Worm (Caenorhabditis elegans) whole organism, young adult: ENCODE measurements around the gene clec-121.
A peak's percentile ranks its signal among the peaks of the same experiment; 100 is the strongest.

Experiments
- B0261.1 ChIP-seq: sonication (generic microtip); optimal IDR thresholded peaks from 2 replicates; lab custom pipeline; 2016; ENCODE audit warnings: mild to moderate bottlenecking, missing genetic modification characterization, moderate library complexity, missing compliant biosample characterization
- C06A6.2 ChIP-seq: fragments of 200-800 bp; sonication (Bioruptor generic); conservative IDR thresholded peaks from 2 replicates; pipeline ENCODE4 v1.3.6; 2022; ENCODE audit warnings: missing genetic modification characterization, missing compliant biosample characterization
- F22D6.2 ChIP-seq: sonication (generic microtip); optimal IDR thresholded peaks from 2 replicates; lab custom pipeline; 2016; ENCODE audit warnings: mild to moderate bottlenecking, missing genetic modification characterization, missing compliant biosample characterization
- F33H1.4 ChIP-seq: fragments of 200-800 bp; sonication (Bioruptor generic); IDR thresholded peaks from 2 replicates; pipeline ENCODE4 v1.3.6; 2022; ENCODE audit warnings: missing genetic modification reagents, missing genetic modification characterization, missing compliant biosample characterization
- F37B4.10 ChIP-seq: fragments of 200-800 bp; sonication (Bioruptor generic); IDR thresholded peaks from 2 replicates; pipeline ENCODE4 v1.3.6; 2022; ENCODE audit warnings: missing genetic modification characterization, missing compliant biosample characterization
- F52B5.7 ChIP-seq: sonication (generic microtip); optimal IDR thresholded peaks from 2 replicates; lab custom pipeline; 2016; ENCODE audit warnings: mild to moderate bottlenecking, missing genetic modification characterization, missing compliant biosample characterization
- F55B11.4 ChIP-seq: sonication (generic microtip); optimal IDR thresholded peaks from 2 replicates; lab custom pipeline; 2016; ENCODE audit warnings: missing compliant biosample characterization, missing genetic modification characterization, borderline replicate concordance; ENCODE audit not compliant: insufficient read depth
- Y67H2A.10 ChIP-seq: fragments of 200-800 bp; sonication (Bioruptor generic); conservative IDR thresholded peaks from 2 replicates; pipeline ENCODE4 v1.3.6; 2022; ENCODE audit warnings: missing genetic modification reagents, missing genetic modification characterization, missing compliant biosample characterization
- Y79H2A.3 ChIP-seq: fragments of 200-800 bp; sonication (Bioruptor generic); conservative IDR thresholded peaks from 2 replicates; pipeline ENCODE4 v1.3.6; 2022; ENCODE audit warnings: missing genetic modification reagents, missing genetic modification characterization, missing compliant biosample characterization
- akir-1 ChIP-seq: fragments of 200-800 bp; sonication (Bioruptor generic); optimal IDR thresholded peaks from 2 replicates; lab custom pipeline; 2018; ENCODE audit warnings: mild to moderate bottlenecking, missing genetic modification characterization, moderate library complexity, missing compliant biosample characterization
- ama-1 ChIP-seq, 3 experiments: fragments of 150-350 bp in 1 of 3; sonication (generic microtip) in 2 of 3; optimal IDR thresholded peaks; 2 replicates each; lab custom pipeline; 2014 to 2018; ENCODE audit warnings: missing biosample characterization in 2 of 3, missing genetic modification characterization in 2 of 3, missing genetic modification reagents in 2 of 3
- aptf-3 ChIP-seq: fragments of 200-800 bp; sonication (Bioruptor generic); IDR thresholded peaks from 2 replicates; pipeline ENCODE4 v1.3.6; 2022; ENCODE audit warnings: missing genetic modification characterization, missing compliant biosample characterization
- attf-3 ChIP-seq: fragments of 200-800 bp; sonication (Bioruptor generic); conservative IDR thresholded peaks from 2 replicates; pipeline ENCODE4 v1.3.6; 2022; ENCODE audit warnings: missing genetic modification reagents, missing genetic modification characterization, missing compliant biosample characterization
- attf-5 ChIP-seq: fragments of 200-800 bp; sonication (Bioruptor generic); optimal IDR thresholded peaks from 2 replicates; lab custom pipeline; 2018; ENCODE audit warnings: mild to moderate bottlenecking, missing genetic modification characterization, missing compliant biosample characterization
- attf-6 ChIP-seq: fragments of 200-800 bp; sonication (Bioruptor generic); IDR thresholded peaks from 2 replicates; pipeline ENCODE4 v1.3.6; 2022; ENCODE audit warnings: missing genetic modification reagents, missing genetic modification characterization, missing compliant biosample characterization
- cebp-1 ChIP-seq, 2 experiments: fragments of 200-800 bp in 1 of 2; sonication (Bioruptor generic) in 1 of 2; sonication (generic microtip) in 1 of 2; IDR thresholded peaks in 1 of 2; optimal IDR thresholded peaks in 1 of 2; 2 replicates each; pipeline versions ENCODE4 v1.3.6 to Lab custom; 2017 to 2022; ENCODE audit warnings: missing compliant biosample characterization in 2 of 2, missing genetic modification characterization in 2 of 2, mild to moderate bottlenecking in 1 of 2, missing genetic modification reagents in 1 of 2, moderate library complexity in 1 of 2
- cebp-2 ChIP-seq: fragments of 200-800 bp; sonication (Bioruptor generic); IDR thresholded peaks from 2 replicates; pipeline ENCODE4 v1.3.6; 2022; ENCODE audit warnings: missing genetic modification characterization, missing compliant biosample characterization
- ceh-79 ChIP-seq: sonication (generic microtip); optimal IDR thresholded peaks from 2 replicates; lab custom pipeline; 2017; ENCODE audit warnings: mild to moderate bottlenecking, missing genetic modification characterization, missing compliant biosample characterization
- dox-1 ChIP-seq: fragments of 200-800 bp; sonication (Bioruptor generic); IDR thresholded peaks from 2 replicates; pipeline ENCODE4 v1.3.6; 2022; ENCODE audit warnings: missing genetic modification reagents, missing genetic modification characterization, missing compliant biosample characterization
- dpff-1 ChIP-seq: sonication (generic microtip); optimal IDR thresholded peaks from 2 replicates; lab custom pipeline; 2017; ENCODE audit warnings: mild to moderate bottlenecking, missing genetic modification characterization, missing compliant biosample characterization
- egl-44 ChIP-seq: fragments of 200-800 bp; sonication (Bioruptor generic); IDR thresholded peaks from 2 replicates; pipeline ENCODE4 v1.3.6; 2022; ENCODE audit warnings: missing genetic modification reagents, missing genetic modification characterization, missing compliant biosample characterization
- ekl-4 ChIP-seq: fragments of 200-800 bp; sonication (Bioruptor generic); IDR thresholded peaks from 2 replicates; pipeline ENCODE4 v1.3.6; 2022; ENCODE audit warnings: missing genetic modification reagents, missing genetic modification characterization, missing compliant biosample characterization
- hlh-26 ChIP-seq: fragments of 200-800 bp; sonication (Bioruptor generic); conservative IDR thresholded peaks from 2 replicates; pipeline ENCODE4 v1.3.6; 2022; ENCODE audit warnings: missing genetic modification reagents, missing genetic modification characterization, missing compliant biosample characterization
- hmg-20 ChIP-seq: fragments of 200-800 bp; sonication (Bioruptor generic); IDR thresholded peaks from 2 replicates; pipeline ENCODE4 v1.3.6; 2022; ENCODE audit warnings: missing genetic modification reagents, missing genetic modification characterization, missing compliant biosample characterization
- hrde-1 ChIP-seq: sonication (generic microtip); optimal IDR thresholded peaks from 2 replicates; lab custom pipeline; 2016; ENCODE audit warnings: missing genetic modification characterization, mild to moderate bottlenecking, missing compliant biosample characterization, moderate library complexity, missing genotype, missing genetic modification reagents, borderline replicate concordance
- let-526 ChIP-seq: fragments of 200-800 bp; sonication (Bioruptor generic); IDR thresholded peaks from 2 replicates; pipeline ENCODE4 v1.3.6; 2022; ENCODE audit warnings: missing genetic modification reagents, missing genetic modification characterization, missing compliant biosample characterization
- lsl-1 ChIP-seq: fragments of 200-800 bp; sonication (Bioruptor generic); optimal IDR thresholded peaks from 2 replicates; lab custom pipeline; 2018; ENCODE audit warnings: mild to moderate bottlenecking, missing genetic modification characterization, moderate library complexity, missing compliant biosample characterization
- madf-3 ChIP-seq: fragments of 200-800 bp; sonication (Bioruptor generic); IDR thresholded peaks from 2 replicates; pipeline ENCODE4 v1.3.6; 2022; ENCODE audit warnings: missing genetic modification reagents, missing genetic modification characterization, missing compliant biosample characterization
- madf-6 ChIP-seq: fragments of 200-800 bp; sonication (Bioruptor generic); IDR thresholded peaks from 2 replicates; pipeline ENCODE4 v1.3.6; 2022; ENCODE audit warnings: missing genetic modification reagents, missing genetic modification characterization, missing compliant biosample characterization
- madf-8 ChIP-seq: fragments of 200-800 bp; sonication (Bioruptor generic); conservative IDR thresholded peaks from 2 replicates; pipeline ENCODE4 v1.3.6; 2022; ENCODE audit warnings: missing genetic modification reagents, missing genetic modification characterization, missing compliant biosample characterization
- mxl-1 ChIP-seq: sonication (generic microtip); optimal IDR thresholded peaks from 2 replicates; lab custom pipeline; 2016; ENCODE audit warnings: missing genetic modification characterization, missing compliant biosample characterization
- nfya-2 ChIP-seq: fragments of 200-800 bp; sonication (Bioruptor generic); IDR thresholded peaks from 2 replicates; pipeline ENCODE4 v1.3.6; 2022; ENCODE audit warnings: missing genetic modification reagents, missing genetic modification characterization, missing compliant biosample characterization
- nfyb-1 ChIP-seq: fragments of 200-800 bp; sonication (Bioruptor generic); IDR thresholded peaks from 2 replicates; pipeline ENCODE4 v1.3.6; 2022; ENCODE audit warnings: missing genetic modification reagents, missing genetic modification characterization, missing compliant biosample characterization
- nhr-27 ChIP-seq: fragments of 200-800 bp; sonication (Bioruptor generic); optimal IDR thresholded peaks from 2 replicates; lab custom pipeline; 2018; ENCODE audit warnings: mild to moderate bottlenecking, missing genetic modification characterization, moderate library complexity, missing compliant biosample characterization
- nhr-90 ChIP-seq: sonication (generic microtip); optimal IDR thresholded peaks from 2 replicates; lab custom pipeline; 2016; ENCODE audit warnings: missing genotype, mild to moderate bottlenecking, missing genetic modification characterization, missing compliant biosample characterization
- sea-2 ChIP-seq: fragments of 200-800 bp; sonication (Bioruptor generic); IDR thresholded peaks from 2 replicates; pipeline ENCODE4 v1.3.6; 2022; ENCODE audit warnings: missing genetic modification characterization, missing compliant biosample characterization
- snpc-1.3 ChIP-seq: sonication (generic microtip); optimal IDR thresholded peaks from 2 replicates; lab custom pipeline; 2017; ENCODE audit warnings: missing genetic modification characterization, mild to moderate bottlenecking, missing compliant biosample characterization, antibody characterized with exemption, moderate library complexity, missing genotype, missing genetic modification reagents; ENCODE audit not compliant: insufficient read depth
- somi-1 ChIP-seq: fragments of 200-800 bp; sonication (Bioruptor generic); optimal IDR thresholded peaks from 2 replicates; lab custom pipeline; 2018; ENCODE audit warnings: mild to moderate bottlenecking, missing genetic modification characterization, missing compliant biosample characterization
- tbx-9 ChIP-seq: sonication (generic microtip); optimal IDR thresholded peaks from 2 replicates; lab custom pipeline; 2016; ENCODE audit warnings: borderline replicate concordance, missing genetic modification characterization, inconsistent platforms, missing compliant biosample characterization
- tlf-1 ChIP-seq: fragments of 200-800 bp; sonication (Bioruptor generic); optimal IDR thresholded peaks from 2 replicates; lab custom pipeline; 2018; ENCODE audit warnings: mild to moderate bottlenecking, missing genetic modification characterization, missing compliant biosample characterization
- zfh-2 ChIP-seq: fragments of 200-800 bp; sonication (Bioruptor generic); conservative IDR thresholded peaks from 2 replicates; pipeline ENCODE4 v1.3.6; 2022; ENCODE audit warnings: missing genetic modification reagents, missing genetic modification characterization, missing compliant biosample characterization
- ztf-28 ChIP-seq: fragments of 200-800 bp; sonication (Bioruptor generic); IDR thresholded peaks from 2 replicates; pipeline ENCODE4 v1.3.6; 2022; ENCODE audit warnings: missing genetic modification reagents, missing genetic modification characterization, missing compliant biosample characterization

The clec-121 gene

ce11 chrII:3056266-3056872 is 45.7 kb upstream of the clec-121 start, which contains the start of gene lin-8 (continued):
- TF ChIP-seq hrde-1, result no peak
- no peak for TF ChIP-seq let-526
- TF ChIP-seq lsl-1 (GFP tag; lab: Kevin White, UChicago), result peak; percentile 100
- no peak for TF ChIP-seq cebp-2 (GFP tag; lab: Robert Waterston, UW)
- peak; percentile 84 for TF ChIP-seq F33H1.4 (GFP tag; lab: Robert Waterston, UW)
- TF ChIP-seq cebp-1 (GFP tag; IDR thresholded peaks at IDR 0.05; lab: Robert Waterston, UW), result no peak
- no peak for TF ChIP-seq cebp-1 (tag; optimal IDR thresholded peaks at IDR 0.05; lab: Kevin White, UChicago)
- no peak for TF ChIP-seq Y79H2A.3 (GFP tag; lab: Robert Waterston, UW)
- no peak for TF ChIP-seq nhr-90
- no peak for TF ChIP-seq hmg-20 (GFP tag; lab: Robert Waterston, UW)
- no peak for TF ChIP-seq F22D6.2 (tag; lab: Kevin White, UChicago)
- no peak for TF ChIP-seq C06A6.2 (GFP tag; lab: Robert Waterston, UW)
- TF ChIP-seq ama-1 (optimal IDR thresholded peaks at IDR 0.05; lab: Kevin White, UChicago), result no peak
- no peak for TF ChIP-seq ama-1 (GFP tag; optimal IDR thresholded peaks at IDR 0.05; lab: Kevin White, UChicago)
- no peak for TF ChIP-seq egl-44 (GFP tag; lab: Robert Waterston, UW)
- TF ChIP-seq tlf-1 (GFP tag; lab: Kevin White, UChicago), result peak; percentile 5
- no peak for TF ChIP-seq dpff-1 (tag; lab: Kevin White, UChicago)
- TF ChIP-seq B0261.1, result peak; percentile 2
- TF ChIP-seq F55B11.4 (tag; lab: Kevin White, UChicago), result no peak
- TF ChIP-seq aptf-3 (GFP tag; lab: Robert Waterston, UW), result no peak
- TF ChIP-seq ceh-79 (tag; lab: Kevin White, UChicago), result no peak

ce11 chrII:3060782-3061181 is 41.3 kb upstream of the clec-121 start, which contains the start of gene Y25C1A.6:
Gene Y25C1A.6, plus strand, starts transcription at chrII:3061082.
- TF ChIP-seq nhr-90 (no peak), F37B4.10 (no peak), F52B5.7 (no peak), madf-8 (GFP tag; lab: Robert Waterston, UW) (no peak), snpc-1.3 (tag; lab: Kevin White, UChicago) (no peak), dox-1 (GFP tag; lab: Robert Waterston, UW) (no peak), attf-6 (no peak), Y79H2A.3 (GFP tag; lab: Robert Waterston, UW) (no peak), attf-3 (GFP tag; lab: Robert Waterston, UW) (no peak), sea-2 (no peak), nfyb-1 (GFP tag; lab: Robert Waterston, UW) (no peak)

ce11 chrII:3061605-3062004 is 40.5 kb upstream of the clec-121 start:
- TF ChIP-seq nfya-2, result no peak
- no peak for TF ChIP-seq madf-3 (GFP tag; lab: Robert Waterston, UW)
- TF ChIP-seq zfh-2 (GFP tag; lab: Robert Waterston, UW), result peak; percentile 63

- TF ChIP-seq ztf-28 (GFP tag; lab: Robert Waterston, UW) (0 out of 2 replicates have a peak, but pooled peaks have one; percentile 48), mxl-1 (tag; lab: Kevin White, UChicago) (no peak), Y67H2A.10 (GFP tag; lab: Robert Waterston, UW) (no peak), F33H1.4 (GFP tag; lab: Robert Waterston, UW) (peak; percentile 56), Y79H2A.3 (GFP tag; lab: Robert Waterston, UW) (no peak), somi-1 (GFP tag; lab: Kevin White, UChicago) (no peak), F55B11.4 (tag; lab: Kevin White, UChicago) (no peak), nhr-27 (tag; lab: Kevin White, UChicago) (no peak), tbx-9 (tag; lab: Kevin White, UChicago) (no peak), ekl-4 (GFP tag; lab: Robert Waterston, UW) (no peak), madf-6 (GFP tag; lab: Robert Waterston, UW) (peak; percentile 73), attf-5 (no peak), hlh-26 (no peak), nfya-2 (no peak), attf-3 (GFP tag; lab: Robert Waterston, UW) (no peak), akir-1 (no peak), F22D6.2 (tag; lab: Kevin White, UChicago) (no peak), F52B5.7 (no peak)
Observed at ce11 chrII:3062222-3062621, 39.9 kb upstream of the clec-121 start.
